Worm (Caenorhabditis elegans) whole organism, young adult: Measurements from ENCODE around the gene lir-1.
A peak's percentile ranks its signal among the peaks of the same experiment; 100 is the strongest.

Source experiments
- B0019.2 ChIP-seq: fragments of 200-800 bp; sonication (Bioruptor generic); conservative IDR thresholded peaks from 2 replicates; pipeline ENCODE4 v1.3.6; 2022; ENCODE audit warnings: missing genetic modification reagents, missing genetic modification characterization, missing compliant biosample characterization
- D2030.7 ChIP-seq: fragments of 200-800 bp; sonication (Bioruptor generic); IDR thresholded peaks from 2 replicates; pipeline ENCODE4 v1.3.6; 2022; ENCODE audit warnings: missing genetic modification reagents, missing genetic modification characterization, missing compliant biosample characterization
- F33H1.4 ChIP-seq: fragments of 200-800 bp; sonication (Bioruptor generic); IDR thresholded peaks from 2 replicates; pipeline ENCODE4 v1.3.6; 2022; ENCODE audit warnings: missing genetic modification reagents, missing genetic modification characterization, missing compliant biosample characterization
- F52B5.7 ChIP-seq: sonication (generic microtip); optimal IDR thresholded peaks from 2 replicates; lab custom pipeline; 2016; ENCODE audit warnings: mild to moderate bottlenecking, missing genetic modification characterization, missing compliant biosample characterization
- T26A5.8 ChIP-seq: sonication (generic microtip); optimal IDR thresholded peaks from 2 replicates; lab custom pipeline; 2016; ENCODE audit warnings: missing genetic modification characterization, missing compliant biosample characterization
- Y53G8AR.9 ChIP-seq: fragments of 200-800 bp; sonication (Bioruptor generic); conservative IDR thresholded peaks from 2 replicates; pipeline ENCODE4 v1.3.6; 2022; ENCODE audit warnings: missing genetic modification reagents, missing genetic modification characterization, missing compliant biosample characterization
- Y95B8A.8 ChIP-seq: fragments of 200-800 bp; sonication (Bioruptor generic); IDR thresholded peaks from 2 replicates; pipeline ENCODE4 v1.3.6; 2022; ENCODE audit warnings: missing genetic modification reagents, missing genetic modification characterization, missing compliant biosample characterization
- akir-1 ChIP-seq: fragments of 200-800 bp; sonication (Bioruptor generic); optimal IDR thresholded peaks from 2 replicates; lab custom pipeline; 2018; ENCODE audit warnings: mild to moderate bottlenecking, missing genetic modification characterization, moderate library complexity, missing compliant biosample characterization
- attf-3 ChIP-seq: fragments of 200-800 bp; sonication (Bioruptor generic); conservative IDR thresholded peaks from 2 replicates; pipeline ENCODE4 v1.3.6; 2022; ENCODE audit warnings: missing genetic modification reagents, missing genetic modification characterization, missing compliant biosample characterization
- bed-1 ChIP-seq: fragments of 200-800 bp; sonication (Bioruptor generic); IDR thresholded peaks from 2 replicates; pipeline ENCODE4 v1.3.6; 2022; ENCODE audit warnings: missing genetic modification reagents, missing genetic modification characterization, missing compliant biosample characterization
- bed-2 ChIP-seq: fragments of 200-800 bp; sonication (Bioruptor generic); IDR thresholded peaks from 2 replicates; pipeline ENCODE4 v1.3.6; 2022; ENCODE audit warnings: missing genetic modification reagents, missing genetic modification characterization, missing compliant biosample characterization
- cebp-1 ChIP-seq, 2 experiments: fragments of 200-800 bp in 1 of 2; sonication (Bioruptor generic) in 1 of 2; sonication (generic microtip) in 1 of 2; IDR thresholded peaks in 1 of 2; optimal IDR thresholded peaks in 1 of 2; 2 replicates each; pipeline versions ENCODE4 v1.3.6 to Lab custom; 2017 to 2022; ENCODE audit warnings: missing compliant biosample characterization in 2 of 2, missing genetic modification characterization in 2 of 2, mild to moderate bottlenecking in 1 of 2, missing genetic modification reagents in 1 of 2, moderate library complexity in 1 of 2
- ceh-27 ChIP-seq: fragments of 200-800 bp; sonication (Bioruptor generic); optimal IDR thresholded peaks from 2 replicates; lab custom pipeline; 2018; ENCODE audit warnings: mild to moderate bottlenecking, missing genetic modification characterization, moderate library complexity, missing compliant biosample characterization
- ceh-91 ChIP-seq: fragments of 200-800 bp; sonication (Bioruptor generic); IDR thresholded peaks from 2 replicates; pipeline ENCODE4 v1.3.6; 2022; ENCODE audit warnings: missing genetic modification reagents, missing genetic modification characterization, missing compliant biosample characterization
- dox-1 ChIP-seq: fragments of 200-800 bp; sonication (Bioruptor generic); IDR thresholded peaks from 2 replicates; pipeline ENCODE4 v1.3.6; 2022; ENCODE audit warnings: missing genetic modification reagents, missing genetic modification characterization, missing compliant biosample characterization
- dpff-1 ChIP-seq: sonication (generic microtip); optimal IDR thresholded peaks from 2 replicates; lab custom pipeline; 2017; ENCODE audit warnings: mild to moderate bottlenecking, missing genetic modification characterization, missing compliant biosample characterization
- dpl-1 ChIP-seq: fragments of 150-350 bp; optimal IDR thresholded peaks from 2 replicates; lab custom pipeline; 2014; ENCODE audit warnings: missing biosample characterization, missing genetic modification reagents, missing genetic modification characterization
- gei-17 ChIP-seq: fragments of 200-800 bp; sonication (Bioruptor generic); optimal IDR thresholded peaks from 2 replicates; lab custom pipeline; 2018; ENCODE audit warnings: mild to moderate bottlenecking, missing genetic modification characterization, missing compliant biosample characterization
- hlh-26 ChIP-seq: fragments of 200-800 bp; sonication (Bioruptor generic); conservative IDR thresholded peaks from 2 replicates; pipeline ENCODE4 v1.3.6; 2022; ENCODE audit warnings: missing genetic modification reagents, missing genetic modification characterization, missing compliant biosample characterization
- hmg-1.2 ChIP-seq: fragments of 200-800 bp; sonication (Bioruptor generic); IDR thresholded peaks from 2 replicates; pipeline ENCODE4 v1.3.6; 2022; ENCODE audit warnings: missing genetic modification reagents, missing genetic modification characterization, missing compliant biosample characterization
- hrde-1 ChIP-seq: sonication (generic microtip); optimal IDR thresholded peaks from 2 replicates; lab custom pipeline; 2016; ENCODE audit warnings: missing genetic modification characterization, mild to moderate bottlenecking, missing compliant biosample characterization, moderate library complexity, missing genotype, missing genetic modification reagents, borderline replicate concordance
- hsf-1 ChIP-seq: fragments of 200-800 bp; sonication (Bioruptor generic); IDR thresholded peaks from 2 replicates; pipeline ENCODE4 v1.3.6; 2022; ENCODE audit warnings: missing genetic modification reagents, missing genetic modification characterization, missing compliant biosample characterization
- lag-1 ChIP-seq: fragments of 200-800 bp; sonication (Bioruptor generic); IDR thresholded peaks from 2 replicates; pipeline ENCODE4 v1.3.6; 2022; ENCODE audit warnings: missing genetic modification reagents, missing genetic modification characterization, missing compliant biosample characterization
- let-526 ChIP-seq: fragments of 200-800 bp; sonication (Bioruptor generic); IDR thresholded peaks from 2 replicates; pipeline ENCODE4 v1.3.6; 2022; ENCODE audit warnings: missing genetic modification reagents, missing genetic modification characterization, missing compliant biosample characterization
- lir-1 ChIP-seq: fragments of 200-800 bp; sonication (Bioruptor generic); conservative IDR thresholded peaks from 2 replicates; pipeline ENCODE4 v1.3.6; 2022; ENCODE audit warnings: missing genetic modification reagents, missing genetic modification characterization, missing compliant biosample characterization
- madf-3 ChIP-seq: fragments of 200-800 bp; sonication (Bioruptor generic); IDR thresholded peaks from 2 replicates; pipeline ENCODE4 v1.3.6; 2022; ENCODE audit warnings: missing genetic modification reagents, missing genetic modification characterization, missing compliant biosample characterization
- madf-6 ChIP-seq: fragments of 200-800 bp; sonication (Bioruptor generic); IDR thresholded peaks from 2 replicates; pipeline ENCODE4 v1.3.6; 2022; ENCODE audit warnings: missing genetic modification reagents, missing genetic modification characterization, missing compliant biosample characterization
- mcd-1 ChIP-seq: fragments of 200-800 bp; sonication (Bioruptor generic); IDR thresholded peaks from 2 replicates; pipeline ENCODE4 v1.3.6; 2022; ENCODE audit warnings: missing genetic modification reagents, missing genetic modification characterization, missing compliant biosample characterization
- nfya-1 ChIP-seq: sonication (generic microtip); optimal IDR thresholded peaks from 2 replicates; lab custom pipeline; 2017; ENCODE audit warnings: antibody characterized with exemption, missing compliant biosample characterization, missing genetic modification characterization, borderline replicate concordance; ENCODE audit not compliant: insufficient read depth
- nfyb-1 ChIP-seq: fragments of 200-800 bp; sonication (Bioruptor generic); IDR thresholded peaks from 2 replicates; pipeline ENCODE4 v1.3.6; 2022; ENCODE audit warnings: missing genetic modification reagents, missing genetic modification characterization, missing compliant biosample characterization
- pbrm-1 ChIP-seq: fragments of 200-800 bp; sonication (Bioruptor generic); IDR thresholded peaks from 2 replicates; pipeline ENCODE4 v1.3.6; 2022; ENCODE audit warnings: missing genetic modification reagents, missing genetic modification characterization, missing compliant biosample characterization
- repo-1 ChIP-seq: sonication (generic microtip); optimal IDR thresholded peaks from 2 replicates; lab custom pipeline; 2017; ENCODE audit warnings: mild to moderate bottlenecking, missing genetic modification characterization, missing compliant biosample characterization
- snpc-1.3 ChIP-seq: sonication (generic microtip); optimal IDR thresholded peaks from 2 replicates; lab custom pipeline; 2017; ENCODE audit warnings: missing genetic modification characterization, mild to moderate bottlenecking, missing compliant biosample characterization, antibody characterized with exemption, moderate library complexity, missing genotype, missing genetic modification reagents; ENCODE audit not compliant: insufficient read depth
- snpc-3.4 ChIP-seq: sonication (generic microtip); optimal IDR thresholded peaks from 2 replicates; lab custom pipeline; 2017; ENCODE audit warnings: missing genetic modification characterization, mild to moderate bottlenecking, missing compliant biosample characterization, antibody characterized with exemption, moderate library complexity, missing genotype, missing genetic modification reagents
- somi-1 ChIP-seq: fragments of 200-800 bp; sonication (Bioruptor generic); optimal IDR thresholded peaks from 2 replicates; lab custom pipeline; 2018; ENCODE audit warnings: mild to moderate bottlenecking, missing genetic modification characterization, missing compliant biosample characterization
- tbp1 ChIP-seq: fragments of 200-800 bp; sonication (Bioruptor generic); optimal IDR thresholded peaks from 2 replicates; lab custom pipeline; 2018; ENCODE audit warnings: mild to moderate bottlenecking, missing genetic modification characterization, missing compliant biosample characterization
- unc-130 ChIP-seq: sonication (generic microtip); optimal IDR thresholded peaks from 2 replicates; lab custom pipeline; 2016; ENCODE audit warnings: missing genetic modification reagents, missing genetic modification characterization, missing compliant biosample characterization
- unc-62 ChIP-seq: fragments of 150-350 bp; optimal IDR thresholded peaks from 2 replicates; lab custom pipeline; 2014; ENCODE audit warnings: missing biosample characterization, missing genetic modification reagents, missing genetic modification characterization
- xnd-1 ChIP-seq: sonication (generic microtip); optimal IDR thresholded peaks from 2 replicates; lab custom pipeline; 2016; ENCODE audit warnings: missing genotype, missing genetic modification reagents, missing genetic modification characterization, missing compliant biosample characterization
- zfh-2 ChIP-seq: fragments of 200-800 bp; sonication (Bioruptor generic); conservative IDR thresholded peaks from 2 replicates; pipeline ENCODE4 v1.3.6; 2022; ENCODE audit warnings: missing genetic modification reagents, missing genetic modification characterization, missing compliant biosample characterization
- ztf-6 ChIP-seq: fragments of 200-800 bp; sonication (Bioruptor generic); IDR thresholded peaks from 2 replicates; pipeline ENCODE4 v1.3.6; 2022; ENCODE audit warnings: missing genetic modification reagents, missing genetic modification characterization, missing compliant biosample characterization

The lir-1 gene

DNA sequence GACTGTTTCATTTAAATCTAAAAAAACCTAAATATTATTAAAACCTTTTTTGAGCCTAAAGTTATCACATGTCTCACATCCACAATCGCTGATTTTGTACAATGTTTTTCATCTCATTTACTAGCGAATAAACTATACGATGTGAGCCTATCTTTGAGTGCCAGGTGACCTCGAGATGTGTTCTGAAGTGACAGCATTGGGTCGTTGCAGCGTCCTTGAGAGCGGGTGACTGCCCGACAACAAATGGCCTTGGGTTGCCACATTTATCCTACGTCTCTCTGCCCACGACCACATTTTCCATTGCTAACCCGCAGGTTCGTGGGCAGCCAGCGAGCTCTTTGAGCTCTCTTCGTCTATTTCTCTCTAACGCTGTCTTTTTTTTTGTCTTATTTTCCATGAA, 4.8 kb upstream of the lir-1 start, which contains the start of gene lir-2 (continued):
- no peak for TF ChIP-seq akir-1
- no peak for TF ChIP-seq D2030.7 (GFP tag; lab: Robert Waterston, UW)
- no peak for TF ChIP-seq F33H1.4
- TF ChIP-seq nfya-1 (tag; lab: Kevin White, UChicago): no peak
- no peak for TF ChIP-seq hlh-26 (GFP tag; lab: Robert Waterston, UW)
- no peak for TF ChIP-seq bed-1 (GFP tag; lab: Robert Waterston, UW)
- TF ChIP-seq F52B5.7 (tag; lab: Kevin White, UChicago): no peak
- no peak for TF ChIP-seq dpl-1 (GFP tag; lab: Kevin White, UChicago)
- no peak for TF ChIP-seq unc-62 (GFP tag; lab: Kevin White, UChicago)
- no peak for TF ChIP-seq let-526 (GFP tag; lab: Robert Waterston, UW)
- no peak for TF ChIP-seq ztf-6 (GFP tag; lab: Robert Waterston, UW)
- no peak for TF ChIP-seq dox-1 (GFP tag; lab: Robert Waterston, UW)
- no peak for TF ChIP-seq nfyb-1 (GFP tag; lab: Robert Waterston, UW)
- TF ChIP-seq attf-3 (GFP tag; lab: Robert Waterston, UW): no peak
- no peak for TF ChIP-seq bed-2 (GFP tag; lab: Robert Waterston, UW)
- peak; percentile 10 for TF ChIP-seq hrde-1 (tag; lab: Kevin White, UChicago)
- TF ChIP-seq T26A5.8 (tag; lab: Kevin White, UChicago): no peak
- no peak for TF ChIP-seq xnd-1 (tag; lab: Kevin White, UChicago)
- 0 out of 2 replicates have a peak, but pooled peaks have one; percentile 22 for TF ChIP-seq zfh-2 (GFP tag; lab: Robert Waterston, UW)
- no peak for TF ChIP-seq snpc-1.3
- no peak for TF ChIP-seq dpff-1
- 0 out of 2 replicates have a peak, but pooled peaks have one; percentile 19 for TF ChIP-seq madf-6
- no peak for TF ChIP-seq Y53G8AR.9 (GFP tag; lab: Robert Waterston, UW)
- TF ChIP-seq somi-1 (GFP tag; lab: Kevin White, UChicago): no peak
- TF ChIP-seq Y95B8A.8 (GFP tag; lab: Robert Waterston, UW): no peak
- TF ChIP-seq lir-1 (GFP tag; lab: Robert Waterston, UW): no peak
- TF ChIP-seq unc-130 (GFP tag; lab: Kevin White, UChicago): no peak
- no peak for TF ChIP-seq lag-1 (GFP tag; lab: Robert Waterston, UW)
- TF ChIP-seq hsf-1 (GFP tag; lab: Robert Waterston, UW): no peak
- TF ChIP-seq gei-17 (GFP tag; lab: Kevin White, UChicago): no peak
- no peak for TF ChIP-seq ceh-91 (GFP tag; lab: Robert Waterston, UW)
- 0 out of 2 replicates have a peak, but pooled peaks have one; percentile 28 for TF ChIP-seq madf-3 (GFP tag; lab: Robert Waterston, UW)
- TF ChIP-seq tbp1 (GFP tag; lab: Kevin White, UChicago): no peak
- TF ChIP-seq, all 124 proteins: peak for 8

DNA sequence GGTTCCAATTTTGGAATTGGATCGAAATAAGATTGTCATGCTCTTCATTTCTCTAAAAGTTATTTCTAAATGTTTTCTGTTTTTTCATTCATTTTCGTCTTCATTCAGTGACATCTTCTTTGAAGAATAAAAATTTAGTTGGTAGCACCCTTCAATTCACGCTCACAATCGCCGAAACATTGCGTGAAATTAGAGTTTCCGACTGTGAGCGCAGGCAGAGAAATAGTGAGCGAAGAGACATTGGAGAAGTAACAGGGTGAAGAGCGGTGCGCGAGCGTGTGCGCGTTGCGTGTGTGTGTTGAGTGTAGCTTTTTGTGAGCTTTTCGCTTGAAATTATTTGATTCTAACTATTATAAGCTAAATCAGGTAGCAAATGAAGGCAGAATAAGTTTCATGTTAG, 2.4 kb upstream of the lir-1 start:
- no peak for TF ChIP-seq repo-1 (tag; lab: Kevin White, UChicago)
- 0 out of 2 replicates have a peak, but pooled peaks have one; percentile 31 for TF ChIP-seq pbrm-1 (GFP tag; lab: Robert Waterston, UW)
- TF ChIP-seq snpc-3.4 (tag; lab: Kevin White, UChicago): no peak
- TF ChIP-seq ztf-6 (GFP tag; lab: Robert Waterston, UW): no peak
- TF ChIP-seq ceh-27: peak; percentile 16
- TF ChIP-seq mcd-1 (GFP tag; lab: Robert Waterston, UW): 0 out of 2 replicates have a peak, but pooled peaks have one; percentile 14
- TF ChIP-seq Y53G8AR.9 (GFP tag; lab: Robert Waterston, UW): no peak
- no peak for TF ChIP-seq B0019.2 (GFP tag; lab: Robert Waterston, UW)
- TF ChIP-seq cebp-1 (GFP tag; IDR thresholded peaks at IDR 0.05; lab: Robert Waterston, UW): no peak
- peak; percentile 52 for TF ChIP-seq cebp-1 (tag; optimal IDR thresholded peaks at IDR 0.05; lab: Kevin White, UChicago)
- peak; percentile 65; the same call in 1 of the 2 replicates for TF ChIP-seq hmg-1.2 (GFP tag; lab: Robert Waterston, UW)
